Fruit fly (Drosophila melanogaster) whole organism, embryonic: Measurements from ENCODE around the gene cbt.

Source experiments
- Awh ChIP-seq: fragments of 200-800 bp; sonication (Bioruptor generic); IDR thresholded peaks from 2 replicates; pipeline ENCODE4, ENCODE4 v1.3.6; 2022; ENCODE audit warnings: missing biosample characterization, missing genetic modification characterization
- Bteb2 ChIP-seq: fragments of 200-800 bp; sonication (Bioruptor generic); optimal IDR thresholded peaks from 2 replicates; lab custom pipeline; 2016; ENCODE audit warnings: missing biosample characterization, missing genetic modification characterization
- CG10147 ChIP-seq: fragments of 200-800 bp; sonication (Bioruptor generic); optimal IDR thresholded peaks from 2 replicates; lab custom pipeline; 2019; ENCODE audit warnings: missing biosample characterization, mild to moderate bottlenecking, missing genetic modification characterization, moderate library complexity
- CG11085 ChIP-seq: fragments of 200-800 bp; sonication (Bioruptor generic); IDR thresholded peaks from 2 replicates; pipeline ENCODE4 v1.3.6; 2022; ENCODE audit warnings: missing biosample characterization, missing genetic modification characterization
- CG11560 ChIP-seq: fragments of 200-800 bp; sonication (Bioruptor generic); IDR thresholded peaks from 3 replicates; pipeline ENCODE4 v1.3.6; 2022; ENCODE audit warnings: missing biosample characterization, missing genetic modification characterization
- CG12071 ChIP-seq: fragments of 200-800 bp; sonication (Bioruptor generic); optimal IDR thresholded peaks from 3 replicates; lab custom pipeline; 2018; ENCODE audit warnings: missing biosample characterization, mild to moderate bottlenecking, missing genetic modification characterization
- CG12104 ChIP-seq: fragments of 200-800 bp; sonication (Bioruptor generic); optimal IDR thresholded peaks from 3 replicates; lab custom pipeline; 2016; ENCODE audit warnings: missing biosample characterization, missing genetic modification characterization
- CG12769 ChIP-seq: fragments of 200-800 bp; sonication (Bioruptor generic); optimal IDR thresholded peaks from 2 replicates; lab custom pipeline; 2019; ENCODE audit warnings: missing biosample characterization, mild to moderate bottlenecking, missing genetic modification characterization, moderate library complexity
- CG17328 ChIP-seq: fragments of 200-800 bp; sonication (Bioruptor generic); IDR thresholded peaks from 2 replicates; pipeline ENCODE4 v1.3.6; 2022; ENCODE audit warnings: missing biosample characterization, missing genetic modification characterization
- CG18619 ChIP-seq: fragments of 200-800 bp; sonication (Bioruptor generic); optimal IDR thresholded peaks from 3 replicates; lab custom pipeline; 2017; ENCODE audit warnings: missing biosample characterization, mild to moderate bottlenecking, missing genetic modification characterization
- CG2116 ChIP-seq: fragments of 200-800 bp; sonication (Bioruptor generic); optimal IDR thresholded peaks from 3 replicates; lab custom pipeline; 2018; ENCODE audit warnings: missing biosample characterization, mild to moderate bottlenecking, missing genetic modification characterization
- CG3163 ChIP-seq: fragments of 200-800 bp; sonication (Bioruptor generic); optimal IDR thresholded peaks from 3 replicates; lab custom pipeline; 2016; ENCODE audit warnings: missing biosample characterization, missing genetic modification characterization
- CG32772 ChIP-seq: fragments of 200-800 bp; sonication (Bioruptor generic); IDR thresholded peaks from 2 replicates; pipeline ENCODE4 v1.3.6; 2022; ENCODE audit warnings: missing biosample characterization, missing genetic modification characterization
- CG34376 ChIP-seq: fragments of 200-800 bp; sonication (Bioruptor generic); optimal IDR thresholded peaks from 2 replicates; lab custom pipeline; 2018; ENCODE audit warnings: missing biosample characterization, mild to moderate bottlenecking, missing genetic modification characterization
- CG6254 ChIP-seq: fragments of 200-800 bp; sonication (Bioruptor generic); optimal IDR thresholded peaks from 3 replicates; lab custom pipeline; 2017; ENCODE audit warnings: mild to moderate bottlenecking, missing biosample characterization, missing genetic modification reagents, missing genetic modification characterization
- CG9215 ChIP-seq: fragments of 200-800 bp; sonication (Bioruptor generic); IDR thresholded peaks from 2 replicates; pipeline ENCODE4 v1.3.6; 2022; ENCODE audit warnings: missing biosample characterization, missing genetic modification characterization
- CG9797 ChIP-seq: fragments of 200-800 bp; sonication (Bioruptor generic); optimal IDR thresholded peaks from 3 replicates; lab custom pipeline; 2018; ENCODE audit warnings: missing biosample characterization, mild to moderate bottlenecking, missing genetic modification characterization
- CG9932 ChIP-seq: fragments of 200-800 bp; sonication (Bioruptor generic); IDR thresholded peaks from 2 replicates; pipeline ENCODE4 v1.3.6; 2022; ENCODE audit warnings: missing biosample characterization, missing genetic modification characterization
- CHES-1-like ChIP-seq: fragments of 200-800 bp; sonication (Bioruptor generic); optimal IDR thresholded peaks from 2 replicates; lab custom pipeline; 2016; ENCODE audit warnings: missing biosample characterization, missing genetic modification characterization
- Camta ChIP-seq: fragments of 200-800 bp; sonication (Bioruptor generic); optimal IDR thresholded peaks from 2 replicates; lab custom pipeline; 2016; ENCODE audit warnings: missing biosample characterization, missing genetic modification characterization
- Dad ChIP-seq: fragments of 200-800 bp; sonication (Bioruptor generic); optimal IDR thresholded peaks from 3 replicates; lab custom pipeline; 2016; ENCODE audit warnings: missing biosample characterization, missing genetic modification characterization
- Dfd ChIP-seq, 2 experiments: fragments of >200 bp; optimal IDR thresholded peaks; 2 replicates each; lab custom pipeline; 2017; ENCODE audit warnings: missing biosample characterization in 2 of 2, missing genetic modification characterization in 2 of 2
- Dip2 ChIP-seq: fragments of 200-800 bp; sonication (Bioruptor generic); IDR thresholded peaks from 2 replicates; pipeline ENCODE4 v1.3.6; 2022; ENCODE audit warnings: missing biosample characterization, missing genetic modification characterization
- Ets65A ChIP-seq: fragments of 200-800 bp; sonication (Bioruptor generic); peaks from one replicate; lab custom pipeline; 2016; ENCODE audit warnings: missing biosample characterization, missing genetic modification characterization
- Ets97D ChIP-seq: fragments of 200-800 bp; sonication (Bioruptor generic); optimal IDR thresholded peaks from 3 replicates; lab custom pipeline; 2016; ENCODE audit warnings: missing biosample characterization, missing genetic modification characterization
- HLH54F ChIP-seq: fragments of 200-800 bp; sonication (Bioruptor generic); optimal IDR thresholded peaks from 3 replicates; lab custom pipeline; 2016; ENCODE audit warnings: missing biosample characterization, missing genetic modification characterization
- Hey ChIP-seq: fragments of 200-800 bp; sonication (Bioruptor generic); optimal IDR thresholded peaks from 3 replicates; lab custom pipeline; 2018; ENCODE audit warnings: missing biosample characterization, mild to moderate bottlenecking, missing genetic modification characterization
- Hmx ChIP-seq: fragments of 200-800 bp; sonication (Bioruptor generic); optimal IDR thresholded peaks from 2 replicates; lab custom pipeline; 2016; ENCODE audit warnings: missing biosample characterization, missing genetic modification characterization
- Hsf ChIP-seq: fragments of 200-800 bp; sonication (Bioruptor generic); optimal IDR thresholded peaks from 3 replicates; lab custom pipeline; 2016; ENCODE audit warnings: missing biosample characterization, missing genetic modification characterization
- Nf-YB ChIP-seq: fragments of 200-800 bp; sonication (Bioruptor generic); optimal IDR thresholded peaks from 3 replicates; lab custom pipeline; 2019; ENCODE audit warnings: missing biosample characterization, mild to moderate bottlenecking, missing genetic modification characterization, moderate library complexity
- Oli ChIP-seq: fragments of 200-800 bp; sonication (Bioruptor generic); optimal IDR thresholded peaks from 2 replicates; lab custom pipeline; 2018; ENCODE audit warnings: missing biosample characterization, mild to moderate bottlenecking, missing genetic modification characterization, moderate library complexity
- Opbp ChIP-seq: fragments of 200-800 bp; sonication (Bioruptor generic); IDR thresholded peaks from 3 replicates; pipeline ENCODE4 v1.3.6; 2022; ENCODE audit warnings: missing biosample characterization, missing genetic modification characterization; ENCODE audit not compliant: partially characterized antibody
- Side ChIP-seq: fragments of 200-800 bp; sonication (Bioruptor generic); optimal IDR thresholded peaks from 2 replicates; lab custom pipeline; 2016; ENCODE audit warnings: missing biosample characterization, missing genetic modification characterization
- Ssrp ChIP-seq: fragments of 200-800 bp; sonication (Bioruptor generic); optimal IDR thresholded peaks from 2 replicates; lab custom pipeline; 2018; ENCODE audit warnings: missing biosample characterization, mild to moderate bottlenecking, missing genetic modification characterization, moderate library complexity
- ab ChIP-seq: fragments of 200-800 bp; sonication (Bioruptor generic); optimal IDR thresholded peaks from 2 replicates; lab custom pipeline; 2016; ENCODE audit warnings: missing biosample characterization, missing genetic modification characterization
- ase ChIP-seq: fragments of 200-800 bp; sonication (Bioruptor generic); IDR thresholded peaks from 3 replicates; pipeline ENCODE4 v1.3.6; 2022; ENCODE audit warnings: missing biosample characterization, missing genetic modification characterization
- cas ChIP-seq: fragments of 200-800 bp; sonication (Bioruptor generic); IDR thresholded peaks from 2 replicates; pipeline ENCODE4 v1.3.6; 2022; ENCODE audit warnings: missing biosample characterization, missing genetic modification characterization
- fu2 ChIP-seq: fragments of 200-800 bp; sonication (Bioruptor generic); optimal IDR thresholded peaks from 2 replicates; lab custom pipeline; 2016; ENCODE audit warnings: missing biosample characterization, missing genetic modification characterization
- grau ChIP-seq: fragments of 200-800 bp; optimal IDR thresholded peaks from 3 replicates; lab custom pipeline; 2019; ENCODE audit warnings: missing biosample characterization, mild to moderate bottlenecking, missing genetic modification characterization, moderate library complexity
- her ChIP-seq: fragments of 200-800 bp; sonication (Bioruptor generic); optimal IDR thresholded peaks from 2 replicates; lab custom pipeline; 2016; ENCODE audit warnings: missing biosample characterization, missing genetic modification characterization
- lov ChIP-seq, 2 experiments: fragments of 200-800 bp in 1 of 2; fragments of >200 bp in 1 of 2; sonication (Bioruptor generic) in 1 of 2; IDR thresholded peaks in 1 of 2; optimal IDR thresholded peaks in 1 of 2; 2 replicates in 1 of 2; 3 replicates in 1 of 2; pipeline versions ENCODE4 v1.3.6 to Lab custom; 2017 to 2022; ENCODE audit warnings: missing biosample characterization in 1 of 2, missing genetic modification characterization in 1 of 2
- mld ChIP-seq: fragments of 200-800 bp; sonication (Bioruptor generic); IDR thresholded peaks from 3 replicates; pipeline ENCODE4 v1.3.6; 2022; ENCODE audit warnings: missing biosample characterization, missing genetic modification characterization; ENCODE audit not compliant: partially characterized antibody
- p53 ChIP-seq: fragments of 200-800 bp; sonication (Bioruptor generic); optimal IDR thresholded peaks from 2 replicates; lab custom pipeline; 2016; ENCODE audit warnings: missing biosample characterization, missing genetic modification characterization
- pan ChIP-seq, 4 experiments: fragments of >200 bp in 3 of 4; fragments of 200-800 bp in 1 of 4; sonication (Bioruptor generic) in 1 of 4; optimal IDR thresholded peaks in 3 of 4; IDR thresholded peaks in 1 of 4; 2 replicates each; pipeline versions ENCODE4 v1.3.6 to Lab custom; 2017 to 2022; ENCODE audit warnings: missing biosample characterization in 2 of 4, missing genetic modification characterization in 2 of 4, mixed read lengths in 1 of 4
- ranshi ChIP-seq: fragments of 200-800 bp; sonication (Bioruptor generic); IDR thresholded peaks from 2 replicates; pipeline ENCODE4 v1.3.6; 2022; ENCODE audit warnings: missing biosample characterization, missing genetic modification characterization
- row ChIP-seq: fragments of 200-800 bp; sonication (Bioruptor generic); IDR thresholded peaks from 3 replicates; pipeline ENCODE4 v1.3.6; 2022; ENCODE audit warnings: missing biosample characterization, missing genetic modification characterization
- sisA ChIP-seq: fragments of 200-800 bp; sonication (Bioruptor generic); IDR thresholded peaks from 2 replicates; pipeline ENCODE4 v1.3.6; 2022; ENCODE audit warnings: missing biosample characterization, missing genetic modification characterization
- stwl ChIP-seq: fragments of 200-800 bp; sonication (Bioruptor generic); optimal IDR thresholded peaks from 3 replicates; lab custom pipeline; 2018; ENCODE audit warnings: missing biosample characterization, mild to moderate bottlenecking, missing genetic modification characterization, moderate library complexity
- tll ChIP-seq, 2 experiments: fragments of 200-800 bp in 1 of 2; fragments of >200 bp in 1 of 2; sonication (Bioruptor generic) in 1 of 2; optimal IDR thresholded peaks; 2 replicates each; lab custom pipeline; 2017 to 2019; ENCODE audit warnings: missing biosample characterization in 2 of 2, missing genetic modification characterization in 2 of 2, mild to moderate bottlenecking in 1 of 2, moderate library complexity in 1 of 2
- toy ChIP-seq: fragments of 200-800 bp; sonication (Bioruptor generic); IDR thresholded peaks from 2 replicates; pipeline ENCODE4 v1.3.6; 2022; ENCODE audit warnings: missing biosample characterization, missing genetic modification characterization
- unc-4 ChIP-seq: fragments of 200-800 bp; sonication (Bioruptor generic); IDR thresholded peaks from 2 replicates; pipeline ENCODE4 v1.3.6; 2022; ENCODE audit warnings: missing biosample characterization, missing genetic modification characterization; ENCODE audit not compliant: partially characterized antibody

The cbt gene

dm6 chr2L:471021-471479, 8.4 kb downstream of the cbt start (continued):
- TF ChIP-seq CG32772 (GFP tag; lab: Robert Waterston, UW) (no peak), CG12104 (peak; percentile 25), CG9215 (GFP tag; lab: Robert Waterston, UW) (no peak), CG34376 (no peak), Bteb2 (GFP tag; lab: Kevin White, UChicago) (no peak), CG9932 (no peak), unc-4 (GFP tag; lab: Robert Waterston, UW) (no peak), ranshi (GFP tag; lab: Robert Waterston, UW) (no peak), CG2116 (GFP tag; lab: Kevin White, UChicago) (no peak), lov (optimal IDR thresholded peaks at IDR 0.05; lab: Kevin White, UChicago) (no peak), lov (GFP tag; IDR thresholded peaks at IDR 0.05; lab: Robert Waterston, UW) (no peak), Dfd (GFP tag; optimal IDR thresholded peaks at IDR 0.05; lab: Kevin White, UChicago) (no peak), Oli (peak; percentile 61), toy (no peak), CG18619 (peak; percentile 26), ab (GFP tag; lab: Kevin White, UChicago) (no peak), Hey (tag; lab: Kevin White, UChicago) (no peak), CG12769 (tag; lab: Kevin White, UChicago) (no peak), sisA (no peak), Opbp (no peak), CG11085 (GFP tag; lab: Robert Waterston, UW) (no peak), CG9797 (no peak), grau (tag; lab: Kevin White, UChicago) (peak; percentile 73), p53 (GFP tag; lab: Kevin White, UChicago) (no peak), CG11560 (tag; lab: Robert Waterston, UW) (no peak), her (no peak), ase (GFP tag; lab: Robert Waterston, UW) (no peak), Ssrp (tag; lab: Kevin White, UChicago) (peak; percentile 71), fu2 (GFP tag; lab: Kevin White, UChicago) (no peak), Ets65A (GFP tag; lab: Kevin White, UChicago) (no peak), CG17328 (GFP tag; lab: Robert Waterston, UW) (no peak), HLH54F (GFP tag; lab: Kevin White, UChicago) (no peak), Camta (no peak), tll (GFP tag; optimal IDR thresholded peaks at IDR 0.05; lab: Kevin White, UChicago) (no peak), Nf-YB (GFP tag; lab: Kevin White, UChicago) (peak; percentile 34), mld (GFP tag; lab: Robert Waterston, UW) (no peak), Side (GFP tag; lab: Kevin White, UChicago) (no peak), Hsf (GFP tag; lab: Kevin White, UChicago) (peak; percentile 21), CHES-1-like (GFP tag; lab: Kevin White, UChicago) (no peak), Awh (no peak), Dip2 (GFP tag; lab: Robert Waterston, UW) (no peak), stwl (no peak), Hmx (GFP tag; lab: Kevin White, UChicago) (no peak), Dad (GFP tag; lab: Kevin White, UChicago) (no peak), row (GFP tag; lab: Robert Waterston, UW) (no peak), CG3163 (no peak), cas (GFP tag; lab: Robert Waterston, UW) (no peak), CG10147 (GFP tag; lab: Kevin White, UChicago) (peak; percentile 49), CG6254 (GFP tag; lab: Kevin White, UChicago) (peak; percentile 40), CG12071 (no peak), Ets97D (GFP tag; lab: Kevin White, UChicago) (no peak), pan (optimal IDR thresholded peaks at IDR 0.05; lab: Kevin White, UChicago) (no peak), pan (GFP tag; optimal IDR thresholded peaks at IDR 0.05 in 1 of 2, IDR thresholded peaks at IDR 0.05 in 1 of 2) (no peak)
